Worm (Caenorhabditis elegans) whole organism, young adult: Measurements from ENCODE around the gene K02E10.5.
A peak's percentile ranks its signal among the peaks of the same experiment; 100 is the strongest.

Experiments used
- B0261.1 ChIP-seq: sonication (generic microtip); optimal IDR thresholded peaks from 2 replicates; lab custom pipeline; 2016; ENCODE audit warnings: mild to moderate bottlenecking, missing genetic modification characterization, moderate library complexity, missing compliant biosample characterization
- D2030.7 ChIP-seq: fragments of 200-800 bp; sonication (Bioruptor generic); IDR thresholded peaks from 2 replicates; pipeline ENCODE4 v1.3.6; 2022; ENCODE audit warnings: missing genetic modification reagents, missing genetic modification characterization, missing compliant biosample characterization
- F22D6.2 ChIP-seq: sonication (generic microtip); optimal IDR thresholded peaks from 2 replicates; lab custom pipeline; 2016; ENCODE audit warnings: mild to moderate bottlenecking, missing genetic modification characterization, missing compliant biosample characterization
- K12H6.12 ChIP-seq: fragments of 200-800 bp; sonication (Bioruptor generic); optimal IDR thresholded peaks from 2 replicates; lab custom pipeline; 2018; ENCODE audit warnings: mild to moderate bottlenecking, missing genetic modification characterization, missing compliant biosample characterization
- T07F8.4 ChIP-seq: sonication (generic microtip); optimal IDR thresholded peaks from 2 replicates; lab custom pipeline; 2016; ENCODE audit warnings: mild to moderate bottlenecking, missing genetic modification characterization, moderate library complexity, missing compliant biosample characterization
- T26A5.8 ChIP-seq: sonication (generic microtip); optimal IDR thresholded peaks from 2 replicates; lab custom pipeline; 2016; ENCODE audit warnings: missing genetic modification characterization, missing compliant biosample characterization
- Y53G8AR.9 ChIP-seq: fragments of 200-800 bp; sonication (Bioruptor generic); conservative IDR thresholded peaks from 2 replicates; pipeline ENCODE4 v1.3.6; 2022; ENCODE audit warnings: missing genetic modification reagents, missing genetic modification characterization, missing compliant biosample characterization
- Y56A3A.18 ChIP-seq: fragments of 200-800 bp; sonication (Bioruptor generic); IDR thresholded peaks from 2 replicates; pipeline ENCODE4 v1.3.6; 2022; ENCODE audit warnings: missing genetic modification reagents, missing genetic modification characterization, missing compliant biosample characterization
- attf-6 ChIP-seq: fragments of 200-800 bp; sonication (Bioruptor generic); IDR thresholded peaks from 2 replicates; pipeline ENCODE4 v1.3.6; 2022; ENCODE audit warnings: missing genetic modification reagents, missing genetic modification characterization, missing compliant biosample characterization
- bed-1 ChIP-seq: fragments of 200-800 bp; sonication (Bioruptor generic); IDR thresholded peaks from 2 replicates; pipeline ENCODE4 v1.3.6; 2022; ENCODE audit warnings: missing genetic modification reagents, missing genetic modification characterization, missing compliant biosample characterization
- cebp-1 ChIP-seq, 2 experiments: fragments of 200-800 bp in 1 of 2; sonication (Bioruptor generic) in 1 of 2; sonication (generic microtip) in 1 of 2; IDR thresholded peaks in 1 of 2; optimal IDR thresholded peaks in 1 of 2; 2 replicates each; pipeline versions ENCODE4 v1.3.6 to Lab custom; 2017 to 2022; ENCODE audit warnings: missing compliant biosample characterization in 2 of 2, missing genetic modification characterization in 2 of 2, mild to moderate bottlenecking in 1 of 2, missing genetic modification reagents in 1 of 2, moderate library complexity in 1 of 2
- cebp-2 ChIP-seq: fragments of 200-800 bp; sonication (Bioruptor generic); IDR thresholded peaks from 2 replicates; pipeline ENCODE4 v1.3.6; 2022; ENCODE audit warnings: missing genetic modification characterization, missing compliant biosample characterization
- ceh-40 ChIP-seq: fragments of 200-800 bp; sonication (Bioruptor generic); IDR thresholded peaks from 2 replicates; pipeline ENCODE4 v1.3.6; 2022; ENCODE audit warnings: missing genetic modification characterization, missing compliant biosample characterization
- ceh-91 ChIP-seq: fragments of 200-800 bp; sonication (Bioruptor generic); IDR thresholded peaks from 2 replicates; pipeline ENCODE4 v1.3.6; 2022; ENCODE audit warnings: missing genetic modification reagents, missing genetic modification characterization, missing compliant biosample characterization
- chd-7 ChIP-seq: sonication (generic microtip); optimal IDR thresholded peaks from 2 replicates; lab custom pipeline; 2016; ENCODE audit warnings: mild to moderate bottlenecking, missing genetic modification characterization, moderate library complexity, missing compliant biosample characterization
- dox-1 ChIP-seq: fragments of 200-800 bp; sonication (Bioruptor generic); IDR thresholded peaks from 2 replicates; pipeline ENCODE4 v1.3.6; 2022; ENCODE audit warnings: missing genetic modification reagents, missing genetic modification characterization, missing compliant biosample characterization
- egl-44 ChIP-seq: fragments of 200-800 bp; sonication (Bioruptor generic); IDR thresholded peaks from 2 replicates; pipeline ENCODE4 v1.3.6; 2022; ENCODE audit warnings: missing genetic modification reagents, missing genetic modification characterization, missing compliant biosample characterization
- egrh-3 ChIP-seq: fragments of 200-800 bp; sonication (Bioruptor generic); IDR thresholded peaks from 2 replicates; pipeline ENCODE4 v1.3.6; 2022; ENCODE audit warnings: missing genetic modification reagents, missing genetic modification characterization, missing compliant biosample characterization
- ets-4 ChIP-seq: fragments of 200-800 bp; sonication (Bioruptor generic); optimal IDR thresholded peaks from 2 replicates; lab custom pipeline; 2018; ENCODE audit warnings: mild to moderate bottlenecking, missing genetic modification characterization, missing compliant biosample characterization
- hmg-1.2 ChIP-seq: fragments of 200-800 bp; sonication (Bioruptor generic); IDR thresholded peaks from 2 replicates; pipeline ENCODE4 v1.3.6; 2022; ENCODE audit warnings: missing genetic modification reagents, missing genetic modification characterization, missing compliant biosample characterization
- hmg-20 ChIP-seq: fragments of 200-800 bp; sonication (Bioruptor generic); IDR thresholded peaks from 2 replicates; pipeline ENCODE4 v1.3.6; 2022; ENCODE audit warnings: missing genetic modification reagents, missing genetic modification characterization, missing compliant biosample characterization
- hsf-1 ChIP-seq: fragments of 200-800 bp; sonication (Bioruptor generic); IDR thresholded peaks from 2 replicates; pipeline ENCODE4 v1.3.6; 2022; ENCODE audit warnings: missing genetic modification reagents, missing genetic modification characterization, missing compliant biosample characterization
- let-526 ChIP-seq: fragments of 200-800 bp; sonication (Bioruptor generic); IDR thresholded peaks from 2 replicates; pipeline ENCODE4 v1.3.6; 2022; ENCODE audit warnings: missing genetic modification reagents, missing genetic modification characterization, missing compliant biosample characterization
- let-607 ChIP-seq, 2 experiments: fragments of 200-800 bp in 1 of 2; sonication (Bioruptor generic) in 1 of 2; sonication (generic microtip) in 1 of 2; optimal IDR thresholded peaks; 2 replicates each; lab custom pipeline; 2016 to 2018; ENCODE audit warnings: mild to moderate bottlenecking in 2 of 2, missing compliant biosample characterization in 2 of 2, missing genetic modification characterization in 2 of 2, moderate library complexity in 2 of 2, missing genotype in 1 of 2
- lin-35 ChIP-seq, 3 experiments: fragments of 150-350 bp in 2 of 3; sonication (generic microtip) in 1 of 3; optimal IDR thresholded peaks; 2 replicates each; lab custom pipeline; 2014 to 2018; ENCODE audit warnings: missing biosample characterization in 3 of 3, missing genetic modification characterization in 3 of 3, missing genetic modification reagents in 3 of 3
- lir-1 ChIP-seq: fragments of 200-800 bp; sonication (Bioruptor generic); conservative IDR thresholded peaks from 2 replicates; pipeline ENCODE4 v1.3.6; 2022; ENCODE audit warnings: missing genetic modification reagents, missing genetic modification characterization, missing compliant biosample characterization
- madf-10 ChIP-seq: sonication (generic microtip); optimal IDR thresholded peaks from 2 replicates; lab custom pipeline; 2016; ENCODE audit warnings: mild to moderate bottlenecking, missing genetic modification characterization, missing compliant biosample characterization
- madf-8 ChIP-seq: fragments of 200-800 bp; sonication (Bioruptor generic); conservative IDR thresholded peaks from 2 replicates; pipeline ENCODE4 v1.3.6; 2022; ENCODE audit warnings: missing genetic modification reagents, missing genetic modification characterization, missing compliant biosample characterization
- mcd-1 ChIP-seq: fragments of 200-800 bp; sonication (Bioruptor generic); IDR thresholded peaks from 2 replicates; pipeline ENCODE4 v1.3.6; 2022; ENCODE audit warnings: missing genetic modification reagents, missing genetic modification characterization, missing compliant biosample characterization
- mel-28 ChIP-seq: sonication (generic microtip); optimal IDR thresholded peaks from 2 replicates; lab custom pipeline; 2016; ENCODE audit warnings: borderline replicate concordance, mild to moderate bottlenecking, missing genetic modification characterization, missing compliant biosample characterization
- mes-4 ChIP-seq: sonication (generic microtip); optimal IDR thresholded peaks from 2 replicates; lab custom pipeline; 2016; ENCODE audit warnings: missing genotype, missing genetic modification characterization, missing compliant biosample characterization
- mxl-1 ChIP-seq: sonication (generic microtip); optimal IDR thresholded peaks from 2 replicates; lab custom pipeline; 2016; ENCODE audit warnings: missing genetic modification characterization, missing compliant biosample characterization
- nhr-90 ChIP-seq: sonication (generic microtip); optimal IDR thresholded peaks from 2 replicates; lab custom pipeline; 2016; ENCODE audit warnings: missing genotype, mild to moderate bottlenecking, missing genetic modification characterization, missing compliant biosample characterization
- rcor-1 ChIP-seq: fragments of 200-800 bp; sonication (Bioruptor generic); IDR thresholded peaks from 2 replicates; pipeline ENCODE4 v1.3.6; 2022; ENCODE audit warnings: missing genetic modification reagents, missing genetic modification characterization, missing compliant biosample characterization
- rec-8 ChIP-seq, 2 experiments: sonication (generic microtip); optimal IDR thresholded peaks; 2 replicates each; lab custom pipeline; 2016; ENCODE audit warnings: mild to moderate bottlenecking in 2 of 2, missing genetic modification characterization in 2 of 2, missing genetic modification reagents in 2 of 2, missing genotype in 2 of 2, missing biosample characterization in 1 of 2, missing compliant biosample characterization in 1 of 2, moderate library complexity in 1 of 2
- rpc-1 ChIP-seq, 2 experiments: fragments of 150-350 bp in 1 of 2; sonication (generic microtip) in 1 of 2; optimal IDR thresholded peaks; 2 replicates each; lab custom pipeline; 2014 to 2018; ENCODE audit warnings: missing biosample characterization in 1 of 2, missing genetic modification characterization in 1 of 2, missing genetic modification reagents in 1 of 2, missing genotype in 1 of 2
- sea-2 ChIP-seq: fragments of 200-800 bp; sonication (Bioruptor generic); IDR thresholded peaks from 2 replicates; pipeline ENCODE4 v1.3.6; 2022; ENCODE audit warnings: missing genetic modification characterization, missing compliant biosample characterization
- snpc-4 ChIP-seq, 5 experiments: fragments of 150-350 bp in 1 of 5; sonication (generic microtip) in 4 of 5; optimal IDR thresholded peaks; 2 replicates each; lab custom pipeline; 2014 to 2018; ENCODE audit warnings: missing genetic modification characterization in 5 of 5, missing biosample characterization in 3 of 5, antibody characterized with exemption in 2 of 5, mild to moderate bottlenecking in 2 of 5, missing compliant biosample characterization in 2 of 5, missing genotype in 2 of 5, moderate library complexity in 2 of 5, missing genetic modification reagents in 1 of 5
- unc-130 ChIP-seq: sonication (generic microtip); optimal IDR thresholded peaks from 2 replicates; lab custom pipeline; 2016; ENCODE audit warnings: missing genetic modification reagents, missing genetic modification characterization, missing compliant biosample characterization
- zfh-2 ChIP-seq: fragments of 200-800 bp; sonication (Bioruptor generic); conservative IDR thresholded peaks from 2 replicates; pipeline ENCODE4 v1.3.6; 2022; ENCODE audit warnings: missing genetic modification reagents, missing genetic modification characterization, missing compliant biosample characterization
- ztf-18 ChIP-seq: sonication (generic microtip); optimal IDR thresholded peaks from 2 replicates; lab custom pipeline; 2016; ENCODE audit warnings: missing genotype, mild to moderate bottlenecking, missing genetic modification characterization, missing compliant biosample characterization
- ztf-26 ChIP-seq: sonication (generic microtip); optimal IDR thresholded peaks from 2 replicates; lab custom pipeline; 2017; ENCODE audit warnings: missing genetic modification characterization, missing compliant biosample characterization
- ztf-3 ChIP-seq: fragments of 200-800 bp; sonication (Bioruptor generic); optimal IDR thresholded peaks from 2 replicates; lab custom pipeline; 2018; ENCODE audit warnings: mild to moderate bottlenecking, missing genetic modification characterization, missing compliant biosample characterization

The K02E10.5 gene

DNA sequence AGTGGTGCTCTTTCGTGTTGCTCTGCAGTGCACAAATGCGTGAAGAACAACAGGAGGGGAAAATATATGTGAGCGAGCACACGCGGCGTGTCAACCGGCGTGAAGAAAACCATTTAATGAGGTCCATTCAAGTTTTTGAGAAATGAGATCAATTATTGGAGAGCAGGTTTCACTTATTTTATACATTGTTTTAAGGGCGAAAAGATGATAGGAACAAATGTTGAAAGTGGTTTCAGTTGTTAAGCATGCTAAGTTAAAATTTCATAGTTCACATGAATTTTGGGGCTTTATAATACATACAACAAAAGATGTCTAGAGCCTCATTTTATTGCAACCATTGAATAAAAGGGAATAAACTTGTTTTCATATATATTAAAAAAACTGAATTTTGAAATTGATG is at the start of gene K02E10.5:
K02E10.5 (minus strand) TSS at position 101 of the 400 bp plus-strand sequence.
- TF ChIP-seq ets-4 (GFP tag; lab: Kevin White, UChicago) (no peak), B0261.1 (tag; lab: Kevin White, UChicago) (no peak), sea-2 (GFP tag; lab: Robert Waterston, UW) (no peak), hmg-20 (GFP tag; lab: Robert Waterston, UW) (no peak), egrh-3 (GFP tag; lab: Robert Waterston, UW) (no peak), T07F8.4 (tag; lab: Kevin White, UChicago) (no peak), cebp-2 (no peak), zfh-2 (GFP tag; lab: Robert Waterston, UW) (no peak), ztf-18 (tag; lab: Kevin White, UChicago) (no peak), chd-7 (no peak)

DNA sequence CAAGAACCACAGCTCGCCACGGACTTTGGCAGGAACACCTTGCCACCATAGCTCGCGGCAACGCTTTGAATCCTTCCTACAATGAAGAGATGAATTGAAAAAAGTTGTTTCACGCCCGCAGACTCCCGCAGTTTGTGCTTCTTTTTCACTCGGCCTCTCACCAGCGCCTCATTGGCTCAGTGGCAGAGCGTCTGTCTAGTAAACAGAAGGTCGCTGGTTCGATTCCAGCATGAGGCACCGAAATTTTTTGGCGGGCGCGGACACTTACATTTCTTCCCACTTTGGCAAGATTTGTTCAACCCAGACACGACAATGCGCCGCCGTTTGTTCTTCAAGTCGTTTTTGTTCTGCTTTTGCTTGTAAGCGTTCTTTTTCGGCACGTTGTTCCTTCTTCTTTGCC is 49.2 kb upstream of the K02E10.5 start:
- no peak for TF ChIP-seq cebp-1 (GFP tag; IDR thresholded peaks at IDR 0.05; lab: Robert Waterston, UW)
- TF ChIP-seq cebp-1 (tag; optimal IDR thresholded peaks at IDR 0.05; lab: Kevin White, UChicago) = peak; percentile 56
- peak; percentile 58 for TF ChIP-seq snpc-4 (GFP tag; optimal IDR thresholded peaks at IDR 0.05; lab: Kevin White, UChicago)
- TF ChIP-seq snpc-4 (tag; optimal IDR thresholded peaks at IDR 0.05; lab: Kevin White, UChicago) = peak in 2 of 4 experiments; percentile 45 to 63
- peak; percentile 10 for TF ChIP-seq F22D6.2 (tag; lab: Kevin White, UChicago)
- peak; percentile 17 for TF ChIP-seq chd-7
- TF ChIP-seq egl-44 = 0 out of 2 replicates have a peak, but pooled peaks have one; percentile 35
- TF ChIP-seq attf-6 (GFP tag; lab: Robert Waterston, UW) = 0 out of 2 replicates have a peak, but pooled peaks have one; percentile 26
- TF ChIP-seq madf-8 (GFP tag; lab: Robert Waterston, UW) = no peak
- TF ChIP-seq let-526 (GFP tag; lab: Robert Waterston, UW) = peak; percentile 45; the same call in 1 of the 2 replicates
- TF ChIP-seq Y53G8AR.9 (GFP tag; lab: Robert Waterston, UW) = no peak
- TF ChIP-seq ceh-40 (GFP tag; lab: Robert Waterston, UW) = 0 out of 2 replicates have a peak, but pooled peaks have one; percentile 45
- peak; percentile 53 for TF ChIP-seq madf-10
- TF ChIP-seq D2030.7 (GFP tag; lab: Robert Waterston, UW) = peak; percentile 66
- no peak for TF ChIP-seq ztf-26 (tag; lab: Kevin White, UChicago)
- TF ChIP-seq bed-1 (GFP tag; lab: Robert Waterston, UW) = no peak
- TF ChIP-seq rcor-1 = 0 out of 2 replicates have a peak, but pooled peaks have one; percentile 36
- 0 out of 2 replicates have a peak, but pooled peaks have one; percentile 50 for TF ChIP-seq cebp-2
- peak in 1 of 3 experiments; percentile 45 for TF ChIP-seq lin-35 (GFP tag; optimal IDR thresholded peaks at IDR 0.05; lab: Kevin White, UChicago)
- peak; percentile 30 to 67 for TF ChIP-seq rec-8 (tag; optimal IDR thresholded peaks at IDR 0.05; lab: Kevin White, UChicago)
- TF ChIP-seq zfh-2 (GFP tag; lab: Robert Waterston, UW) = peak; percentile 69
- peak; percentile 54 for TF ChIP-seq mes-4 (tag; lab: Kevin White, UChicago)
- no peak for TF ChIP-seq mel-28
- TF ChIP-seq hmg-1.2 (GFP tag; lab: Robert Waterston, UW) = peak; percentile 69
- no peak for TF ChIP-seq lir-1 (GFP tag; lab: Robert Waterston, UW)
- TF ChIP-seq hmg-20 (GFP tag; lab: Robert Waterston, UW) = no peak
- TF ChIP-seq hsf-1 (GFP tag; lab: Robert Waterston, UW) = 0 out of 2 replicates have a peak, but pooled peaks have one; percentile 30
- no peak for TF ChIP-seq ceh-91
- no peak for TF ChIP-seq ztf-3 (GFP tag; lab: Kevin White, UChicago)
- peak; percentile 25 for TF ChIP-seq mxl-1 (tag; lab: Kevin White, UChicago)
- TF ChIP-seq mcd-1 (GFP tag; lab: Robert Waterston, UW) = peak; percentile 45; the same call in 1 of the 2 replicates
- TF ChIP-seq rpc-1 (optimal IDR thresholded peaks at IDR 0.05; lab: Kevin White, UChicago) = peak; percentile 77
- peak; percentile 82 for TF ChIP-seq rpc-1 (tag; optimal IDR thresholded peaks at IDR 0.05; lab: Kevin White, UChicago)
- TF ChIP-seq nhr-90 (tag; lab: Kevin White, UChicago) = peak; percentile 71
- TF ChIP-seq let-607 (tag; optimal IDR thresholded peaks at IDR 0.05; lab: Kevin White, UChicago) = peak in 1 of 2 experiments; percentile 47
- peak; percentile 19; the same call in 1 of the 2 replicates for TF ChIP-seq Y56A3A.18
- peak; percentile 39 for TF ChIP-seq T26A5.8 (tag; lab: Kevin White, UChicago)
- no peak for TF ChIP-seq unc-130 (GFP tag; lab: Kevin White, UChicago)
- no peak for TF ChIP-seq K12H6.12
- TF ChIP-seq dox-1 (GFP tag; lab: Robert Waterston, UW) = peak; percentile 81
